Fruit fly (Drosophila melanogaster): ENCODE results near the gene spdi.

spdi gene

dm6 chrX:599727-600126 lies 20.3 kb downstream of the spdi start (continued):
- TF ChIP-seq insv (GFP tag; optimal IDR thresholded peaks at IDR 0.05) (no peak), CG12155 (GFP tag; optimal IDR thresholded peaks at IDR 0.05) (no peak), ems (GFP tag; optimal IDR thresholded peaks at IDR 0.05) (no peak), CG13296 (GFP tag; optimal IDR thresholded peaks at IDR 0.05) (no peak), Nf-YC (tag; optimal IDR thresholded peaks at IDR 0.05) (no peak), CG6175 (GFP tag; IDR thresholded peaks at IDR 0.05) (no peak), sens-2 (GFP tag; IDR thresholded peaks at IDR 0.05) (no peak), grn (GFP tag; optimal IDR thresholded peaks at IDR 0.05) (peak; percentile 95), sens (GFP tag) (no peak), CG11504 (tag; optimal IDR thresholded peaks at IDR 0.05) (no peak), gem (tag; optimal IDR thresholded peaks at IDR 0.05) (peak; percentile 9), CG2712 (tag; optimal IDR thresholded peaks at IDR 0.05) (no peak), ab (GFP tag; optimal IDR thresholded peaks at IDR 0.05) (no peak), Gug (GFP tag; IDR thresholded peaks at IDR 0.05) (no peak), CG12659 (GFP tag; optimal IDR thresholded peaks at IDR 0.05) (no peak), CrebB (tag; optimal IDR thresholded peaks at IDR 0.05) (no peak), CG7745 (tag; optimal IDR thresholded peaks at IDR 0.05) (no peak), trem (tag; optimal IDR thresholded peaks at IDR 0.05) (no peak), YL-1 (GFP tag; optimal IDR thresholded peaks at IDR 0.05) (no peak), Sry-β (GFP tag; optimal IDR thresholded peaks at IDR 0.05) (no peak), CG13424 (tag; optimal IDR thresholded peaks at IDR 0.05) (no peak), NC2β (GFP tag; optimal IDR thresholded peaks at IDR 0.05) (no peak), Atf6 (GFP tag; IDR thresholded peaks at IDR 0.05) (no peak), sob (GFP tag; IDR thresholded peaks at IDR 0.05) (no peak), CG6813 (GFP tag; optimal IDR thresholded peaks at IDR 0.05) (no peak), Xrp1 (GFP tag; IDR thresholded peaks at IDR 0.05) (no peak), sug (tag; optimal IDR thresholded peaks at IDR 0.05) (peak; percentile 83), p53 (GFP tag; optimal IDR thresholded peaks at IDR 0.05) (no peak), CG14965 (GFP tag; optimal IDR thresholded peaks at IDR 0.05; ENCODE audit: borderline replicate concordance) (no peak), Mad (GFP tag; optimal IDR thresholded peaks at IDR 0.05) (no peak), CG17328 (GFP tag; IDR thresholded peaks at IDR 0.05) (no peak), CG12769 (tag; optimal IDR thresholded peaks at IDR 0.05) (no peak), Drgx (GFP tag; IDR thresholded peaks at IDR 0.05) (no peak), mld (GFP tag; IDR thresholded peaks at IDR 0.05; ENCODE audit: partially characterized antibody) (no peak), E2f1 (GFP tag; IDR thresholded peaks at IDR 0.05) (no peak), ERR (GFP tag; optimal IDR thresholded peaks at IDR 0.05) (no peak), sd (tag; optimal IDR thresholded peaks at IDR 0.05) (peak; percentile 9), exex (tag; optimal IDR thresholded peaks at IDR 0.05) (peak; percentile 74), mirr (GFP tag; optimal IDR thresholded peaks at IDR 0.05) (peak; percentile 93), CG10462 (GFP tag; optimal IDR thresholded peaks at IDR 0.05) (no peak), CG6854 (GFP tag; optimal IDR thresholded peaks at IDR 0.05) (no peak), CG11085 (GFP tag; IDR thresholded peaks at IDR 0.05) (no peak), abd-A (tag; optimal IDR thresholded peaks at IDR 0.05) (no peak), Ets65A (GFP tag) (peak; percentile 37), Nf-YB (GFP tag; optimal IDR thresholded peaks at IDR 0.05) (no peak), CG7928 (GFP tag; optimal IDR thresholded peaks at IDR 0.05) (no peak), zen (tag; optimal IDR thresholded peaks at IDR 0.05) (no peak), Chrac-16 (GFP tag; optimal IDR thresholded peaks at IDR 0.05) (no peak), toy (GFP tag; IDR thresholded peaks at IDR 0.05) (no peak), tap (tag; optimal IDR thresholded peaks at IDR 0.05) (no peak), Lim3 (GFP tag; IDR thresholded peaks at IDR 0.05) (no peak), CG12219 (GFP tag; optimal IDR thresholded peaks at IDR 0.05) (no peak), esg (GFP tag; conservative IDR thresholded peaks at IDR 0.05) (no peak)
